Worm (Caenorhabditis elegans) whole organism, midembryonic: ENCODE data around the gene msp-74.
"Not testable (repeated sequence)": the region's sequence is repeated elsewhere in the genome, so short reads cannot be mapped to it uniquely, and the experiment has no call there.

Experiments used
- T22C8.4 ChIP-seq: fragments of 200-800 bp; sonication (Bioruptor generic); IDR thresholded peaks from 2 replicates; pipeline ENCODE4 v1.3.6; 2022; ENCODE audit warnings: missing genetic modification characterization, missing compliant biosample characterization
- cog-1 ChIP-seq: sonication (generic microtip); optimal IDR thresholded peaks from 2 replicates; lab custom pipeline; 2016; ENCODE audit warnings: missing genetic modification characterization, missing compliant biosample characterization
- flt-1 ChIP-seq: fragments of 200-800 bp; sonication (Bioruptor generic); IDR thresholded peaks from 2 replicates; pipeline ENCODE4 v1.3.6; 2022; ENCODE audit warnings: missing genetic modification characterization, missing compliant biosample characterization
- klf-2 ChIP-seq: fragments of 200-800 bp; sonication (Bioruptor generic); conservative IDR thresholded peaks from 2 replicates; pipeline ENCODE4 v1.3.6; 2022; ENCODE audit warnings: missing genetic modification reagents, missing genetic modification characterization, missing compliant biosample characterization
- med-1 ChIP-seq: sonication (generic microtip); optimal IDR thresholded peaks from 2 replicates; lab custom pipeline; 2017; ENCODE audit warnings: missing genetic modification characterization, mild to moderate bottlenecking, missing compliant biosample characterization, antibody characterized with exemption, missing genetic modification reagents; ENCODE audit not compliant: insufficient read depth
- ref-1 ChIP-seq: fragments of 200-800 bp; sonication (Bioruptor generic); conservative IDR thresholded peaks from 2 replicates; pipeline ENCODE4 v1.3.6; 2022; ENCODE audit warnings: missing genetic modification reagents, missing genetic modification characterization, missing compliant biosample characterization
- tab-1 ChIP-seq: fragments of 200-800 bp; sonication (Bioruptor generic); IDR thresholded peaks from 2 replicates; pipeline ENCODE4 v1.3.6; 2022; ENCODE audit warnings: missing genetic modification characterization, missing compliant biosample characterization
- ztf-23 ChIP-seq: fragments of 200-800 bp; sonication (Bioruptor generic); IDR thresholded peaks from 2 replicates; pipeline ENCODE4 v1.3.6; 2022; ENCODE audit warnings: missing genetic modification reagents, missing genetic modification characterization, missing compliant biosample characterization
- ztf-29 ChIP-seq: fragments of 200-800 bp; sonication (Bioruptor generic); IDR thresholded peaks from 2 replicates; pipeline ENCODE4 v1.3.6; 2022; ENCODE audit warnings: missing genetic modification reagents, missing genetic modification characterization, missing compliant biosample characterization

DNA sequence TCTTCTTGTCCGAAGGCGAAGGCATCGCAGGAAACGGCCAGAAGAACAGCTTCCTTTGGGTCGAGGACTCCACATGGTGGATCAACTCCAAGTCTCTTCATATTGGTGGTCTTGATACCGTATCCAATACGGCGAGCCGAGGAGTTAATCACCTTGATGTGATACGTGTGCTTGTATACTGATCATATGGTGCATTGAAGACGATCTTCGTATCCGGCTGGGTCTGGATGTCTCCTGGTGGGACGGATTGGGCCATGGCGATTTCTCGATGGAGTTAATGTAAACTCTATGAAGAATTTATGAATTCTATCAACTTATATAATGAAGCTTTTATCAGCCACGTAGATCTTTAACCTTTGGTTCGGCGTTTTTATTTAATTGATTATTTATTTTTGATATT, at the start of gene msp-74:
- TF ChIP-seq flt-1 (GFP tag; lab: Robert Waterston, UW); tab-1; ref-1 (GFP tag; lab: Robert Waterston, UW); klf-2 (GFP tag; lab: Robert Waterston, UW); cog-1 (tag; lab: Kevin White, UChicago); ztf-23 (GFP tag; lab: Robert Waterston, UW); ztf-29; T22C8.4; med-1: not testable (repeated sequence)
